Worm (Caenorhabditis elegans): ENCODE measurements around the gene srsx-15.

srsx-15 gene

DNA sequence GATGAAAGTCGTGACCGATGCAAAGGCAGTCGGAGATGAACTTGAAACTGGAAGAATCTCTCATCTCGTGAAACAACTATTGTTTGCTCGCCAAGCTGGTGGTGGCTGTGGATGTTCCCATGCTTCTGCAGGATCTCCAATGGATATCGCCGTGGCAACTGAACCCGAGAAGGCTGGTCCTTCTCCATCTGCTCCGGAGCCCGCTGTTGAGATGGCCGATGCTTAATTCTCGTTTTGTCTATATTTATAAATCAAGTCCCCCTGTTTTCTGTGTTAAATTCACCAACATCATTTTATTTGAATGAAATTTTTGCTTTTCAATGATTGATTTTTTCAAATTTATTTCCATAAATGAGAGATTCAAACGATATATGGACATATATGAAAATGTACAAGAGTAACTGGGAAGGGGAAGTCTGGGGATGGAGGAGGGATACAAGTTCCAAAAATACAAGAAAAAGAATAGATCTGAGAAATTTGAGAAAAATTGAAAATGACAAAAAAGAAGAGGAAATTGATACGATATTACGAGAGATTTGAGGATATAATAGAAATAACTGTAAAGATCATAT lies 27.2 kb upstream of the srsx-15 start:
- TF ChIP-seq nhr-2 (tag; optimal IDR thresholded peaks at IDR 0.05), result no peak
- TF ChIP-seq nhr-237 (tag; optimal IDR thresholded peaks at IDR 0.05), result peak; percentile 18
- TF ChIP-seq unc-120 (tag; optimal IDR thresholded peaks at IDR 0.05; ENCODE audit: poor library complexity, severe bottlenecking), result no peak

ce11 chrIV:5649073-5649583 lies 25.5 kb upstream of the srsx-15 start, which contains the start of gene csn-5:
csn-5 (plus strand) TSS chrIV:5649533.
- TF ChIP-seq ces-1 (GFP tag; optimal IDR thresholded peaks at IDR 0.05) (peak; percentile 1), hlh-1 (tag; optimal IDR thresholded peaks at IDR 0.05) (no peak)

DNA sequence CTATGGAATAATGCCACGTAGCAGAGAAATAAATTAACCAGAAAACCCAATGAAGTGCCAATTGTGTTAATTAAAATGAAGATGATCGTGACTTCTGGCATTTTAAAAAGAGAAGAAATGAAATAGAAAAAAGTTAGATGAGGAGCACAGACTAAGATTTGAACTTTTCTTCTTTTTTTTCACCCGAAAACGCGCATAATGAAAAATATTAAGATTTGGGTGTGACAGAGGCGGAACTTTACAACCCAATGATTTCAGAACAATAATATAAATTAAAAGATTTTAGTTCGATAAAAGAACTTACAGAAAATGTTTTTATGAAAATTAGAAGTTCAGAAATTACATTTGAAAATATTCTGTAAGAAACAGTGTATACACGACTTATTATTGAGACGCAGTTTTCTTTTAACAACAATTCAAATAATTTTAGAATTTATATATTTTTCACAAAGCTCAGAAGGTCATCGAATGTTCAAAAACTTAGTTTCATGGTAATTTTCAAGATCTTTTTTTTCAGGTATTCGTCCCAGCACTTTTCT lies 22.0 kb upstream of the srsx-15 start, which contains the start of the genes srd-8 and B0547.2:
Gene srd-8, minus strand, starts transcription at position 101 of the 539 bp plus-strand sequence.
Gene B0547.2, plus strand, starts transcription at position 489 of the 539 bp plus-strand sequence.
- TF ChIP-seq nhr-28 (tag; optimal IDR thresholded peaks at IDR 0.05) (no peak), elt-3 (tag; optimal IDR thresholded peaks at IDR 0.05) (no peak), zip-8 (tag; optimal IDR thresholded peaks at IDR 0.05) (no peak), tbx-8 (GFP tag; optimal IDR thresholded peaks at IDR 0.05) (no peak), pha-4 (tag; optimal IDR thresholded peaks at IDR 0.05) (no peak), flh-1 (GFP tag; optimal IDR thresholded peaks at IDR 0.05) (no peak), M03D4.4 (tag; optimal IDR thresholded peaks at IDR 0.05) (no peak), cnd-1 (tag; optimal IDR thresholded peaks at IDR 0.05) (no peak)

ce11 chrIV:5635551-5635950 lies 11.9 kb upstream of the srsx-15 start, which contains the start of gene srd-13:
srd-13 (minus strand) TSS chrIV:5635651.
- TF ChIP-seq sptf-1 (tag; optimal IDR thresholded peaks at IDR 0.05), result no peak
- no peak for TF ChIP-seq elt-1 (tag; optimal IDR thresholded peaks at IDR 0.05; ENCODE audit: borderline replicate concordance, insufficient read depth)
- TF ChIP-seq ztf-11 (tag; optimal IDR thresholded peaks at IDR 0.05), result no peak
- no peak for TF ChIP-seq nhr-237 (tag; optimal IDR thresholded peaks at IDR 0.05)

- TF ChIP-seq nhr-2 (tag; optimal IDR thresholded peaks at IDR 0.05) (no peak), M03D4.4 (tag; optimal IDR thresholded peaks at IDR 0.05) (no peak), nhr-76 (tag; optimal IDR thresholded peaks at IDR 0.05) (no peak), lin-32 (GFP tag; optimal IDR thresholded peaks at IDR 0.05) (no peak), bed-3 (GFP tag; optimal IDR thresholded peaks at IDR 0.05) (no peak), ztf-11 (tag; optimal IDR thresholded peaks at IDR 0.05) (no peak), lsy-2 (tag; optimal IDR thresholded peaks at IDR 0.05) (no peak), pha-4 (tag; optimal IDR thresholded peaks at IDR 0.05) (no peak), mep-1 (tag; optimal IDR thresholded peaks at IDR 0.05) (no peak), unc-120 (tag; optimal IDR thresholded peaks at IDR 0.05; ENCODE audit: poor library complexity, severe bottlenecking) (no peak), elt-1 (tag; optimal IDR thresholded peaks at IDR 0.05; ENCODE audit: borderline replicate concordance, insufficient read depth) (no peak), blmp-1 (tag; optimal IDR thresholded peaks at IDR 0.05) (no peak), ces-1 (GFP tag; optimal IDR thresholded peaks at IDR 0.05) (no peak), tbx-8 (GFP tag; optimal IDR thresholded peaks at IDR 0.05) (no peak), sptf-1 (tag; optimal IDR thresholded peaks at IDR 0.05) (no peak), flh-1 (GFP tag; optimal IDR thresholded peaks at IDR 0.05) (no peak), nhr-28 (tag; optimal IDR thresholded peaks at IDR 0.05) (no peak), zip-8 (tag; optimal IDR thresholded peaks at IDR 0.05) (no peak), unc-62 (GFP tag; optimal IDR thresholded peaks at IDR 0.05) (no peak), unc-39 (tag; optimal IDR thresholded peaks at IDR 0.05) (no peak)
These were observed 8.9 kb upstream of the srsx-15 start for ce11 chrIV:5632536-5632935.

DNA sequence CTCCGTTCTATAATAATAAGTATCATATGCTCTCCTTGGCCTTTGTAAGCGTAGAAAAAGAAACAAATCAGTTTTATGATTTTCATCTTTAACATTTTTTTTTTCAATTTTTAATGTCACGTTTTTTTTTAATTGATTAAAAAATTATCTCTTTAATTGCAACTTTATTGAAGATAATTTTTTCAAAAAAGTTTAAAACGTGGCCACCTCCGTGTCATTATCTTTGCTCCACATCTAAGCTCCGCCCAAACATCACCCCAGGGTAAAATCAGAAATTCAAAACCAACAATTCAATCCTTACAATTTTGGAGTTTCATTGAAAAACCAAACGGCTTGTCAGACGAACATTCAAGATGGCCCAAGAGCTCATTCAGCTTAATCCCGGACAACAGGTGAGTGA lies 8.0 kb upstream of the srsx-15 start, which contains the start of gene ttbk-8.2:
Gene ttbk-8.2, plus strand, starts transcription at position 301 of the 400 bp plus-strand sequence.
- TF ChIP-seq nhr-28 (tag; optimal IDR thresholded peaks at IDR 0.05) (no peak), M03D4.4 (tag; optimal IDR thresholded peaks at IDR 0.05) (no peak), ceh-39 (tag; optimal IDR thresholded peaks at IDR 0.05) (no peak), zip-8 (tag; optimal IDR thresholded peaks at IDR 0.05) (no peak), mab-5 (tag; optimal IDR thresholded peaks at IDR 0.05) (no peak), drap-1 (GFP tag; optimal IDR thresholded peaks at IDR 0.05) (no peak), nhr-237 (tag; optimal IDR thresholded peaks at IDR 0.05) (no peak)

Measured in whole organism, mixed stage, embryonic.